Worm (Caenorhabditis elegans) whole organism, L4 larva: ENCODE measurements around the gene rfc-2.

Source experiments
- F10B5.3 ChIP-seq: sonication (generic microtip); optimal IDR thresholded peaks from 2 replicates; lab custom pipeline; 2016; ENCODE audit warnings: mild to moderate bottlenecking, missing genetic modification characterization, missing compliant biosample characterization
- F49E8.2 ChIP-seq: sonication (generic microtip); optimal IDR thresholded peaks from 2 replicates; lab custom pipeline; 2016; ENCODE audit warnings: missing compliant biosample characterization, mild to moderate bottlenecking, missing genetic modification characterization, borderline replicate concordance
- R02D3.7 ChIP-seq: fragments of 150-350 bp; sonication (generic microtip); optimal IDR thresholded peaks from 3 replicates; lab custom pipeline; 2014; ENCODE audit warnings: missing biosample characterization, missing genetic modification characterization
- T20F7.1 ChIP-seq: fragments of 200-800 bp; sonication (Bioruptor generic); optimal IDR thresholded peaks from 2 replicates; lab custom pipeline; 2018; ENCODE audit warnings: mild to moderate bottlenecking, missing genetic modification characterization, missing compliant biosample characterization
- T26A8.4 ChIP-seq: fragments of 200-800 bp; sonication (Bioruptor generic); IDR thresholded peaks from 2 replicates; pipeline ENCODE4 v1.3.6; 2022; ENCODE audit warnings: missing genetic modification characterization, missing compliant biosample characterization
- Y105C5A.15 ChIP-seq: fragments of 200-800 bp; sonication (Bioruptor generic); IDR thresholded peaks from 2 replicates; pipeline ENCODE4 v1.3.6; 2022; ENCODE audit warnings: missing genetic modification characterization, missing compliant biosample characterization
- Y48G9A.11 ChIP-seq: fragments of 200-800 bp; sonication (Bioruptor generic); IDR thresholded peaks from 2 replicates; pipeline ENCODE4 v1.3.6; 2022; ENCODE audit warnings: missing genetic modification reagents, missing genetic modification characterization, missing compliant biosample characterization
- aha-1 ChIP-seq: fragments of 150-350 bp; peaks from one replicate; lab custom pipeline; 2014; ENCODE audit warnings: missing biosample characterization, missing genetic modification characterization
- attf-4 ChIP-seq: sonication (generic microtip); optimal IDR thresholded peaks from 3 replicates; lab custom pipeline; 2017; ENCODE audit warnings: missing biosample characterization, missing genetic modification characterization
- ceh-28 ChIP-seq: fragments of 150-350 bp; optimal IDR thresholded peaks from 2 replicates; lab custom pipeline; 2014; ENCODE audit warnings: missing biosample characterization, missing genetic modification reagents, missing genetic modification characterization
- ceh-44 ChIP-seq: fragments of 200-800 bp; sonication (Bioruptor generic); IDR thresholded peaks from 2 replicates; pipeline ENCODE4 v1.3.6; 2022; ENCODE audit warnings: missing genetic modification reagents, missing genetic modification characterization, missing compliant biosample characterization
- ceh-62 ChIP-seq: sonication (generic microtip); optimal IDR thresholded peaks from 2 replicates; lab custom pipeline; 2017; ENCODE audit warnings: missing biosample characterization, missing genetic modification characterization
- ceh-82 ChIP-seq: sonication (generic microtip); optimal IDR thresholded peaks from 2 replicates; lab custom pipeline; 2017; ENCODE audit warnings: missing biosample characterization, missing genetic modification characterization
- ctbp-1 ChIP-seq: fragments of 200-800 bp; sonication (Bioruptor generic); IDR thresholded peaks from 2 replicates; pipeline ENCODE4 v1.3.6; 2022; ENCODE audit warnings: missing genetic modification reagents, missing genetic modification characterization, missing compliant biosample characterization
- daf-12 ChIP-seq: fragments of 150-350 bp; optimal IDR thresholded peaks from 2 replicates; lab custom pipeline; 2014; ENCODE audit warnings: missing biosample characterization, missing genetic modification reagents, missing genetic modification characterization
- dmd-6 ChIP-seq: fragments of 200-800 bp; sonication (Bioruptor generic); IDR thresholded peaks from 2 replicates; pipeline ENCODE4 v1.3.6; 2022; ENCODE audit warnings: missing genetic modification reagents, missing genetic modification characterization, missing compliant biosample characterization
- dmd-8 ChIP-seq: fragments of 200-800 bp; sonication (Bioruptor generic); IDR thresholded peaks from 2 replicates; pipeline ENCODE4 v1.3.6; 2022; ENCODE audit warnings: missing genetic modification characterization, missing compliant biosample characterization
- dmd-9 ChIP-seq: fragments of 200-800 bp; sonication (Bioruptor generic); IDR thresholded peaks from 2 replicates; pipeline ENCODE4 v1.3.6; 2022; ENCODE audit warnings: missing genetic modification reagents, missing genetic modification characterization, missing compliant biosample characterization
- egl-43 ChIP-seq: fragments of 200-800 bp; sonication (Bioruptor generic); IDR thresholded peaks from 2 replicates; pipeline ENCODE4 v1.3.6; 2022; ENCODE audit warnings: missing genetic modification reagents, missing genetic modification characterization, missing compliant biosample characterization
- fkh-10 ChIP-seq: fragments of 150-350 bp; optimal IDR thresholded peaks from 2 replicates; lab custom pipeline; 2014; ENCODE audit warnings: missing biosample characterization, missing genetic modification reagents, missing genetic modification characterization
- fos-1 ChIP-seq: fragments of 150-350 bp; optimal IDR thresholded peaks from 2 replicates; lab custom pipeline; 2014; ENCODE audit warnings: missing biosample characterization, missing genetic modification characterization
- hif-1 ChIP-seq, 2 experiments: sonication (generic microtip); optimal IDR thresholded peaks; 2 replicates each; lab custom pipeline; 2016 to 2017; ENCODE audit warnings: missing compliant biosample characterization in 2 of 2, missing genetic modification characterization in 2 of 2, missing genetic modification reagents in 2 of 2, missing genotype in 2 of 2, mild to moderate bottlenecking in 1 of 2
- hlh-11 ChIP-seq: fragments of 200-800 bp; sonication (Bioruptor generic); optimal IDR thresholded peaks from 2 replicates; lab custom pipeline; 2018; ENCODE audit warnings: mild to moderate bottlenecking, missing genetic modification characterization, missing compliant biosample characterization
- hlh-30 ChIP-seq: sonication (generic microtip); optimal IDR thresholded peaks from 2 replicates; lab custom pipeline; 2017; ENCODE audit warnings: antibody characterized with exemption, mild to moderate bottlenecking, missing genetic modification characterization, missing compliant biosample characterization; ENCODE audit not compliant: insufficient read depth
- jun-1 ChIP-seq: fragments of 150-350 bp; optimal IDR thresholded peaks from 2 replicates; lab custom pipeline; 2014; ENCODE audit warnings: missing biosample characterization, missing genetic modification reagents, missing genetic modification characterization
- lim-7 ChIP-seq: fragments of 200-800 bp; sonication (Bioruptor generic); IDR thresholded peaks from 2 replicates; pipeline ENCODE4 v1.3.6; 2022; ENCODE audit warnings: missing genetic modification characterization, missing compliant biosample characterization
- lin-1 ChIP-seq: fragments of 200-800 bp; sonication (Bioruptor generic); IDR thresholded peaks from 2 replicates; pipeline ENCODE4 v1.3.6; 2022; ENCODE audit warnings: missing genetic modification reagents, missing genetic modification characterization, missing compliant biosample characterization
- lin-13 ChIP-seq: fragments of 150-350 bp; optimal IDR thresholded peaks from 2 replicates; lab custom pipeline; 2014; ENCODE audit warnings: missing biosample characterization, missing genetic modification reagents, missing genetic modification characterization
- lir-3 ChIP-seq: sonication (generic microtip); optimal IDR thresholded peaks from 2 replicates; lab custom pipeline; 2016; ENCODE audit warnings: mild to moderate bottlenecking, missing genetic modification characterization, missing compliant biosample characterization
- lsy-2 ChIP-seq, 2 experiments: fragments of 150-350 bp in 1 of 2; sonication (generic microtip) in 1 of 2; optimal IDR thresholded peaks; 2 replicates each; lab custom pipeline; 2014 to 2017; ENCODE audit warnings: missing biosample characterization in 2 of 2, missing genetic modification characterization in 2 of 2
- madf-9 ChIP-seq: fragments of 200-800 bp; sonication (Bioruptor generic); conservative IDR thresholded peaks from 2 replicates; pipeline ENCODE4 v1.3.6; 2022; ENCODE audit warnings: missing genetic modification reagents, missing genetic modification characterization, missing compliant biosample characterization
- mep-1 ChIP-seq: fragments of 150-350 bp; sonication (generic microtip); optimal IDR thresholded peaks from 3 replicates; lab custom pipeline; 2014; ENCODE audit warnings: missing biosample characterization, missing genetic modification characterization
- mxl-2 ChIP-seq: fragments of 200-800 bp; sonication (Bioruptor generic); conservative IDR thresholded peaks from 2 replicates; pipeline ENCODE4 v1.3.6; 2022; ENCODE audit warnings: missing genetic modification reagents, missing genetic modification characterization, missing compliant biosample characterization
- mxl-3 ChIP-seq: fragments of 200-800 bp; sonication (Bioruptor generic); optimal IDR thresholded peaks from 2 replicates; lab custom pipeline; 2018; ENCODE audit warnings: mild to moderate bottlenecking, missing genetic modification characterization, missing compliant biosample characterization
- nhr-102 ChIP-seq: sonication (generic microtip); optimal IDR thresholded peaks from 2 replicates; lab custom pipeline; 2016; ENCODE audit warnings: mild to moderate bottlenecking, missing genetic modification characterization, moderate library complexity, missing compliant biosample characterization
- nhr-28 ChIP-seq: fragments of 150-350 bp; optimal IDR thresholded peaks from 2 replicates; lab custom pipeline; 2014; ENCODE audit warnings: missing biosample characterization, missing genetic modification characterization
- nhr-41 ChIP-seq: fragments of 200-800 bp; sonication (Bioruptor generic); IDR thresholded peaks from 2 replicates; pipeline ENCODE4 v1.3.6; 2022; ENCODE audit warnings: missing genetic modification reagents, missing genetic modification characterization, missing compliant biosample characterization
- nhr-6 ChIP-seq: fragments of 150-350 bp; optimal IDR thresholded peaks from 2 replicates; lab custom pipeline; 2014; ENCODE audit warnings: missing biosample characterization, missing genetic modification characterization
- pha-4 ChIP-seq, 2 experiments: fragments of 150-350 bp in 1 of 2; fragments of 200-800 bp in 1 of 2; sonication (Bioruptor generic) in 1 of 2; IDR thresholded peaks in 1 of 2; optimal IDR thresholded peaks in 1 of 2; 2 replicates each; pipeline versions ENCODE4 v1.3.6 to Lab custom; 2014 to 2022; ENCODE audit warnings: missing genetic modification characterization in 2 of 2, missing genetic modification reagents in 2 of 2, missing biosample characterization in 1 of 2, missing compliant biosample characterization in 1 of 2
- php-3 ChIP-seq: fragments of 200-800 bp; sonication (Bioruptor generic); IDR thresholded peaks from 2 replicates; pipeline ENCODE4 v1.3.6; 2022; ENCODE audit warnings: missing genetic modification reagents, missing genetic modification characterization, missing compliant biosample characterization
- sdz-12 ChIP-seq: fragments of 200-800 bp; sonication (Bioruptor generic); optimal IDR thresholded peaks from 2 replicates; lab custom pipeline; 2018; ENCODE audit warnings: mild to moderate bottlenecking, missing genetic modification characterization, missing compliant biosample characterization
- set-16 ChIP-seq: fragments of 200-800 bp; sonication (Bioruptor generic); IDR thresholded peaks from 2 replicates; pipeline ENCODE4 v1.3.6; 2022; ENCODE audit warnings: missing genetic modification reagents, missing genetic modification characterization, missing compliant biosample characterization
- snpc-4 ChIP-seq: fragments of 150-350 bp; optimal IDR thresholded peaks from 2 replicates; lab custom pipeline; 2014; ENCODE audit warnings: missing biosample characterization, missing genetic modification characterization
- spr-3 ChIP-seq: fragments of 200-800 bp; sonication (Bioruptor generic); optimal IDR thresholded peaks from 2 replicates; lab custom pipeline; 2018; ENCODE audit warnings: mild to moderate bottlenecking, missing genetic modification characterization, missing compliant biosample characterization
- tag-97 ChIP-seq: fragments of 200-800 bp; sonication (Bioruptor generic); IDR thresholded peaks from 2 replicates; pipeline ENCODE4 v1.3.6; 2022; ENCODE audit warnings: missing genetic modification characterization, missing compliant biosample characterization
- unc-130 ChIP-seq: sonication (generic microtip); optimal IDR thresholded peaks from 2 replicates; lab custom pipeline; 2016; ENCODE audit warnings: missing genetic modification reagents, missing genetic modification characterization, missing compliant biosample characterization
- zip-11 ChIP-seq: fragments of 200-800 bp; sonication (Bioruptor generic); IDR thresholded peaks from 2 replicates; pipeline ENCODE4 v1.3.6; 2022; ENCODE audit warnings: missing genetic modification characterization, missing compliant biosample characterization

rfc-2 gene

DNA sequence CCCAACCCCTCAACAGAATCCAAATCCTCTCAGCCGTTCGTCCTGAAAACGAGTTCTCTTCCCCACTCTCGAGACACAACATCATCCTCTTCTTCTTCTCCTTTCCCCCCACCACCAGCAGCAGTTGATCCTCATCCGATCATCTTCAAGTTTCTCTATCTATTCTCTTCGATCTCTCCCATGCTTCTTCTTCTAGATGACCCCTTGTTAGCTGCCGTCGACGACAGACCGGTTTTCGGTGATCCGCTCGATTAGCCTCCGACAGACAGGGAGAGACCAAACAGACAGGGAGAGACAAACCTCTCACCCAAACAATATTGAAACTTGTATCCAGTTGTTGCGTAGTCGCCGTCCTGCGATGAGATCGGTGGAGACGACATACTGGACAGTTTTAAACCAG is 24.2 kb downstream of the rfc-2 start (continued):
- TF ChIP-seq Y105C5A.15 (GFP tag; lab: Robert Waterston, UW) = no peak
- no peak for TF ChIP-seq ceh-62 (tag; lab: Kevin White, UChicago)
- no peak for TF ChIP-seq tag-97 (GFP tag; lab: Robert Waterston, UW)
- no peak for TF ChIP-seq F10B5.3 (tag; lab: Kevin White, UChicago)
- no peak for TF ChIP-seq attf-4
- TF ChIP-seq nhr-28 (tag; lab: Kevin White, UChicago) = peak; percentile 22
- no peak for TF ChIP-seq nhr-102 (tag; lab: Kevin White, UChicago)
- TF ChIP-seq ceh-82 = no peak
- TF ChIP-seq dmd-9 = no peak
- TF ChIP-seq lin-13 (GFP tag; lab: Kevin White, UChicago) = no peak
- no peak for TF ChIP-seq snpc-4 (tag; lab: Kevin White, UChicago)

DNA sequence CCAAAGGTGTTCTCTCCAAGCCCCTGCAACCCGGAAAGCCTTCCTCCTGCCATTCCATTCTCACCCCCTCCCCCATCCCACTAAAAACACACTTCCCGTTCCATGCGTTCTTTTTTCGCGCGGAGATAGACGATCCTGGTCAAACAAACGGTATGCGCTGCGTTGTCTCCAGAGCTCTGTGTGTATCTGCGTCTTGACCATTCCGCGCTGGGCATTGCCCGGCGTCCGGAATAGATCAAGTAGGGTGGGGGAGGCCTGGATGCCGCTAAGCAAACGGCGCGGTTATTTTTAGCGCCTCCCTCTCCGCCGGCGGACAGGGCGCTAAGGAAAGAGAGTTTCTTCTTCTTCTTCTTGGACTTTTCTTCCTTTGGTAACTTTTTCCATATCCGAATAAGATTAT is 28.2 kb downstream of the rfc-2 start:
- TF ChIP-seq aha-1 (tag; lab: Kevin White, UChicago) (peak; percentile 10), ctbp-1 (GFP tag; lab: Robert Waterston, UW) (no peak), jun-1 (tag; lab: Kevin White, UChicago) (no peak), ceh-28 (no peak), nhr-28 (tag; lab: Kevin White, UChicago) (no peak), set-16 (peak; percentile 66), lin-1 (no peak)

ce11 chrIV:1377699-1378098 is 30.6 kb downstream of the rfc-2 start:
- no peak for TF ChIP-seq mep-1 (tag; lab: Kevin White, UChicago)
- no peak for TF ChIP-seq nhr-6 (tag; lab: Kevin White, UChicago)
- no peak for TF ChIP-seq hlh-30 (tag; lab: Kevin White, UChicago)
- no peak for TF ChIP-seq ceh-44
- no peak for TF ChIP-seq sdz-12
- peak; percentile 72 for TF ChIP-seq hlh-11 (tag; lab: Kevin White, UChicago)
- TF ChIP-seq nhr-41 (GFP tag; lab: Robert Waterston, UW) = peak; percentile 75; the same call in 1 of the 2 replicates
- TF ChIP-seq pha-4 (GFP tag; IDR thresholded peaks at IDR 0.05; lab: Robert Waterston, UW) = peak; percentile 59; the same call in 1 of the 2 replicates
- no peak for TF ChIP-seq pha-4 (tag; optimal IDR thresholded peaks at IDR 0.05; lab: Kevin White, UChicago)
- TF ChIP-seq lim-7 = peak; percentile 20; the same call in 1 of the 2 replicates
- TF ChIP-seq madf-9 (GFP tag; lab: Robert Waterston, UW) = peak; percentile 43; the same call in 1 of the 2 replicates
- no peak for TF ChIP-seq mxl-2 (GFP tag; lab: Robert Waterston, UW)
- TF ChIP-seq spr-3 (GFP tag; lab: Kevin White, UChicago) = no peak
- TF ChIP-seq hif-1 (tag; optimal IDR thresholded peaks at IDR 0.05; lab: Kevin White, UChicago) = no peak
- 0 out of 2 replicates have a peak, but pooled peaks have one; percentile 55 for TF ChIP-seq dmd-8 (GFP tag; lab: Robert Waterston, UW)
- TF ChIP-seq nhr-102 (tag; lab: Kevin White, UChicago) = no peak
- no peak for TF ChIP-seq F10B5.3 (tag; lab: Kevin White, UChicago)
- TF ChIP-seq lsy-2 (tag; optimal IDR thresholded peaks at IDR 0.05; lab: Kevin White, UChicago) = no peak
- no peak for TF ChIP-seq T20F7.1 (GFP tag; lab: Kevin White, UChicago)
- TF ChIP-seq lin-13 (GFP tag; lab: Kevin White, UChicago) = no peak
- TF ChIP-seq T26A8.4 (GFP tag; lab: Robert Waterston, UW) = peak; percentile 40; the same call in 1 of the 2 replicates
- no peak for TF ChIP-seq lir-3 (tag; lab: Kevin White, UChicago)
- TF ChIP-seq aha-1 (tag; lab: Kevin White, UChicago) = peak; percentile 71
- no peak for TF ChIP-seq php-3
- TF ChIP-seq set-16 = peak; percentile 99
- TF ChIP-seq R02D3.7 = no peak
- no peak for TF ChIP-seq dmd-6 (GFP tag; lab: Robert Waterston, UW)
- TF ChIP-seq F49E8.2 = no peak
- TF ChIP-seq fos-1 = no peak
- TF ChIP-seq Y48G9A.11 (GFP tag; lab: Robert Waterston, UW) = no peak
- TF ChIP-seq fkh-10 (GFP tag; lab: Kevin White, UChicago) = no peak
- no peak for TF ChIP-seq attf-4
- no peak for TF ChIP-seq tag-97 (GFP tag; lab: Robert Waterston, UW)
- no peak for TF ChIP-seq zip-11 (GFP tag; lab: Robert Waterston, UW)
- peak; percentile 71 for TF ChIP-seq mxl-3 (GFP tag; lab: Kevin White, UChicago)
- TF ChIP-seq unc-130 (GFP tag; lab: Kevin White, UChicago) = no peak
- TF ChIP-seq daf-12 (tag; lab: Kevin White, UChicago) = no peak
- TF ChIP-seq egl-43 (GFP tag; lab: Robert Waterston, UW) = peak; percentile 59; the same call in 1 of the 2 replicates
